Worm (Caenorhabditis elegans) whole organism, mixed stage, embryonic: ENCODE data around the gene T19C3.5.

Source experiments
- M03D4.4 ChIP-seq: sonication (generic microtip); optimal IDR thresholded peaks from 2 replicates; lab custom pipeline; 2017; ENCODE audit warnings: mild to moderate bottlenecking, missing genetic modification characterization, missing compliant biosample characterization
- ces-1 ChIP-seq: fragments of 150-350 bp; optimal IDR thresholded peaks from 2 replicates; lab custom pipeline; 2014; ENCODE audit warnings: missing biosample characterization, missing genetic modification reagents, missing genetic modification characterization
- elt-1 ChIP-seq: sonication (generic microtip); optimal IDR thresholded peaks from 2 replicates; lab custom pipeline; 2017; ENCODE audit warnings: missing genetic modification characterization, mild to moderate bottlenecking, missing compliant biosample characterization, antibody characterized with exemption, moderate library complexity, borderline replicate concordance; ENCODE audit not compliant: insufficient read depth
- ham-2 ChIP-seq: fragments of 200-800 bp; sonication (Bioruptor generic); optimal IDR thresholded peaks from 2 replicates; lab custom pipeline; 2018; ENCODE audit warnings: mild to moderate bottlenecking, missing genetic modification characterization, missing compliant biosample characterization
- lin-32 ChIP-seq: fragments of 200-800 bp; sonication (Bioruptor generic); optimal IDR thresholded peaks from 2 replicates; lab custom pipeline; 2018; ENCODE audit warnings: mild to moderate bottlenecking, missing genetic modification characterization, missing compliant biosample characterization
- lsy-2 ChIP-seq: fragments of 150-350 bp; optimal IDR thresholded peaks from 2 replicates; lab custom pipeline; 2014; ENCODE audit warnings: missing biosample characterization, missing genetic modification characterization
- mab-5 ChIP-seq: fragments of 150-350 bp; optimal IDR thresholded peaks from 2 replicates; lab custom pipeline; 2014; ENCODE audit warnings: missing biosample characterization, missing genetic modification characterization
- mep-1 ChIP-seq: fragments of 150-350 bp; optimal IDR thresholded peaks from 2 replicates; lab custom pipeline; 2017; ENCODE audit warnings: missing biosample characterization, missing genetic modification reagents, missing genetic modification characterization, inconsistent platforms
- nhr-12 ChIP-seq: fragments of 150-350 bp; optimal IDR thresholded peaks from 2 replicates; lab custom pipeline; 2014; ENCODE audit warnings: missing biosample characterization, missing genetic modification characterization
- nhr-2 ChIP-seq: fragments of 150-350 bp; optimal IDR thresholded peaks from 2 replicates; lab custom pipeline; 2014; ENCODE audit warnings: missing biosample characterization, missing genetic modification characterization
- sem-2 ChIP-seq: fragments of 200-800 bp; sonication (Bioruptor generic); optimal IDR thresholded peaks from 2 replicates; lab custom pipeline; 2018; ENCODE audit warnings: mild to moderate bottlenecking, missing genetic modification characterization, missing compliant biosample characterization
- sptf-1 ChIP-seq: sonication (generic microtip); optimal IDR thresholded peaks from 2 replicates; lab custom pipeline; 2017; ENCODE audit warnings: mild to moderate bottlenecking, missing genetic modification characterization, moderate library complexity, missing compliant biosample characterization
- tbx-8 ChIP-seq: fragments of 200-800 bp; sonication (Bioruptor generic); optimal IDR thresholded peaks from 2 replicates; lab custom pipeline; 2018; ENCODE audit warnings: mild to moderate bottlenecking, missing genetic modification characterization, moderate library complexity, missing compliant biosample characterization
- unc-120 ChIP-seq: sonication (generic microtip); optimal IDR thresholded peaks from 2 replicates; lab custom pipeline; 2017; ENCODE audit warnings: missing genetic modification characterization, missing compliant biosample characterization; ENCODE audit not compliant: poor library complexity, severe bottlenecking
- ztf-11 ChIP-seq: fragments of 150-350 bp; optimal IDR thresholded peaks from 2 replicates; lab custom pipeline; 2014; ENCODE audit warnings: missing biosample characterization, missing genetic modification characterization

Gene T19C3.5

ce11 chrIII:577467-577866 is 50.3 kb downstream of the T19C3.5 start, which contains the start of gene gtf-2H5:
Gene gtf-2H5 (minus strand): TSS chrIII:577567.
- TF ChIP-seq elt-1 (no peak), sem-2 (no peak), ces-1 (no peak), ztf-11 (tag; lab: Kevin White, UChicago) (no peak), ham-2 (GFP tag; lab: Kevin White, UChicago) (no peak), lsy-2 (tag; lab: Kevin White, UChicago) (no peak), mab-5 (tag; lab: Kevin White, UChicago) (no peak), unc-120 (tag; lab: Kevin White, UChicago) (no peak)

DNA sequence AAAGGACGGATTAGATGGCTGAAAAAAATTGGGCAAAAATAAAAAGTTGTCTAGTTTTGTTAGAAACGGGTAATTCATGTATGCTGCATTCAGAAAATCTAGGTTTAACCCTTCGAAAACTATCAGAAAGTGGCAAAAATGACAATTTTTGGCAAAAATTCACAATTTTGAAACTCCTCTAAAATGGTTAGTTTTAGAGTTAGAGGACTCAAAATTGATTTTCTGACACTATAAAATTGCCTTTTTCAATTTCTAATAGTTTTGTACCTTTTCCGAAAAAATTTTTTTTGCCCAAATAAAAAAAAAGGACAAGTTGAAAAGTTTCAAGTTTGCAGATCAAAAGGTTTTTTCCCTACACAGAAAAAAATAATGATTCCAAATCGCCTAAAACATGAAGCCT is 51.2 kb downstream of the T19C3.5 start:
- TF ChIP-seq ztf-11 (tag; lab: Kevin White, UChicago), result no peak
- TF ChIP-seq elt-1, result no peak
- no peak for TF ChIP-seq M03D4.4
- TF ChIP-seq nhr-12 (tag; lab: Kevin White, UChicago), result no peak
- no peak for TF ChIP-seq sptf-1 (tag; lab: Kevin White, UChicago)
- no peak for TF ChIP-seq mep-1 (tag; lab: Kevin White, UChicago)
- TF ChIP-seq nhr-2 (tag; lab: Kevin White, UChicago), result no peak
- TF ChIP-seq tbx-8 (GFP tag; lab: Kevin White, UChicago), result no peak
- TF ChIP-seq lin-32 (GFP tag; lab: Kevin White, UChicago), result no peak
